Fruit fly (Drosophila melanogaster): Measurements from ENCODE around the gene CG7453.
A peak's percentile ranks its signal among the peaks of the same experiment; 100 is the strongest.

The CG7453 gene

DNA sequence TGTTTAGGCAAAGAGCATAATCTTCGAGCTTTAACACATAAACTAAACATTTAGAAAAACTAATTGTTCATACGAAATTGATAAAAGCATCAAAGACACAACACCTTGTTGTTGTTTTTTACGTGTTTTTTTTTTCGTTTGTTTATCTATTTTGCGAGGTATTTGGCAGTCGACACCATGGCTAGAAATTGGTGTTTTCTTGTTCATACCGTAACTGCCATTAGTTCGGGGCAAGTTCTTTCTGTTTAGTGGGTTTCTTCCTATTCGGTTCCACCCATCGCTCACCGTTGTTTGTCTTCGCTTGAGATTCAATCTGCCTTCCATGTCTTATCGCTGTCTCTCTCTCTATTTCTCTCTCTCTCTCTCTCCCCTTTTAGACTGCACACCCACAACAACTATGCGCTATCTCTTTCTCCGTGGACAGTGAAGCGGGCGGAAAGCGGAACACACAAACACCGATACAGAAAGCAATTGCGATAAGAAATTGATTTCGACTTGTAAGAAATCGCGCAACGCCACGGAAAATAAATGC, 33.5 kb upstream of the CG7453 start (continued):
- TF ChIP-seq ind (GFP tag; optimal IDR thresholded peaks at IDR 0.05) (peak; percentile 30), CG16863 (GFP tag; optimal IDR thresholded peaks at IDR 0.05) (peak; percentile 36), Dek (tag; optimal IDR thresholded peaks at IDR 0.05) (no peak), Tbp (GFP tag; optimal IDR thresholded peaks at IDR 0.05) (no peak), CG30431 (GFP tag; optimal IDR thresholded peaks at IDR 0.05) (peak; percentile 10), prd (optimal IDR thresholded peaks at IDR 0.05) (no peak), prd (GFP tag; IDR thresholded peaks at IDR 0.05) (peak; percentile 24; the same call in 1 of the 3 replicates), kay (GFP tag; optimal IDR thresholded peaks at IDR 0.05) (peak; percentile 11), HHEX (GFP tag; optimal IDR thresholded peaks at IDR 0.05) (no peak), CG13424 (tag; optimal IDR thresholded peaks at IDR 0.05) (no peak), CG4404 (GFP tag; IDR thresholded peaks at IDR 0.05) (no peak), Trl (optimal IDR thresholded peaks at IDR 0.05) (peak in 1 of 2 experiments; percentile 35), Trl (GFP tag; optimal IDR thresholded peaks at IDR 0.05) (no peak), eve (GFP tag; optimal IDR thresholded peaks at IDR 0.05) (peak in 1 of 2 experiments; percentile 84), Hr3 (GFP tag; optimal IDR thresholded peaks at IDR 0.05) (peak; percentile 20), CG18599 (GFP tag; optimal IDR thresholded peaks at IDR 0.05) (peak; percentile 23), CG8359 (GFP tag; optimal IDR thresholded peaks at IDR 0.05; ENCODE audit: borderline replicate concordance) (no peak), CG13894 (tag; optimal IDR thresholded peaks at IDR 0.05) (no peak), Eip74EF (GFP tag; optimal IDR thresholded peaks at IDR 0.05) (peak in 1 of 2 experiments; percentile 28), CG13123 (GFP tag; optimal IDR thresholded peaks at IDR 0.05) (no peak), pb (GFP tag; optimal IDR thresholded peaks at IDR 0.05) (peak; percentile 62), CG9437 (GFP tag; optimal IDR thresholded peaks at IDR 0.05) (no peak), Drgx (GFP tag; IDR thresholded peaks at IDR 0.05) (peak; percentile 11; the same call in 1 of the 2 replicates), Aef1 (GFP tag; IDR thresholded peaks at IDR 0.05) (no peak), MBD-R2 (GFP tag; IDR thresholded peaks at IDR 0.05) (peak; percentile 15; the same call in 1 of the 2 replicates), Med (GFP tag) (peak; percentile 95), hb (GFP tag; IDR thresholded peaks at IDR 0.05; ENCODE audit: partially characterized antibody) (no peak), CG6765 (GFP tag; optimal IDR thresholded peaks at IDR 0.05) (no peak), CG11696 (GFP tag; IDR thresholded peaks at IDR 0.05) (no peak), klu (GFP tag; IDR thresholded peaks at IDR 0.05) (no peak), C15 (GFP tag; IDR thresholded peaks at IDR 0.05) (no peak), ken (GFP tag; IDR thresholded peaks at IDR 0.05) (no peak), tin (GFP tag; optimal IDR thresholded peaks at IDR 0.05) (peak; percentile 20), fd96Cb (tag; optimal IDR thresholded peaks at IDR 0.05) (peak; percentile 22), Ets65A (GFP tag) (peak; percentile 97), Jarid2 (GFP tag; optimal IDR thresholded peaks at IDR 0.05) (no peak), Hmr (GFP tag; optimal IDR thresholded peaks at IDR 0.05) (peak; percentile 6), Atf-2 (GFP tag; optimal IDR thresholded peaks at IDR 0.05) (peak; percentile 23), shn (GFP tag; optimal IDR thresholded peaks at IDR 0.05) (peak; percentile 28), Myb (GFP tag; optimal IDR thresholded peaks at IDR 0.05) (peak; percentile 22), Deaf1 (tag; optimal IDR thresholded peaks at IDR 0.05) (peak; percentile 29), CG17328 (GFP tag; IDR thresholded peaks at IDR 0.05) (0 out of 2 replicates have a peak, but pooled peaks have one; percentile 12), jigr1 (GFP tag; IDR thresholded peaks at IDR 0.05) (no peak), mam (GFP tag; optimal IDR thresholded peaks at IDR 0.05) (peak; percentile 41), Blimp-1 (GFP tag; optimal IDR thresholded peaks at IDR 0.05) (peak; percentile 26), CG12744 (GFP tag; optimal IDR thresholded peaks at IDR 0.05) (no peak), Oli (tag; optimal IDR thresholded peaks at IDR 0.05) (peak; percentile 33), fu2 (GFP tag; optimal IDR thresholded peaks at IDR 0.05) (peak; percentile 4), CHES-1-like (GFP tag; optimal IDR thresholded peaks at IDR 0.05) (peak; percentile 3), Hr78 (GFP tag; optimal IDR thresholded peaks at IDR 0.05) (peak in 1 of 2 experiments; percentile 7), chinmo (GFP tag; IDR thresholded peaks at IDR 0.05; ENCODE audit: partially characterized antibody) (0 out of 4 replicates have a peak, but pooled peaks have one; percentile 56)
